In genomic region chr3R:7130827-7131226, dm6 we compare ENCODE assay signal across 1 fruit fly cellular context.
TF ChIP-seq lines count a peak whose summit lies in the region.

No protein-coding gene starts in this region.

TF ChIP-seq in whole organism, embryonic, 481 proteins besides CTCF, POLR2A, EP300 and RAD21 (continued from another document):
- TF ChIP-seq ham (GFP tag; IDR thresholded peaks at IDR 0.05; lab: Robert Waterston, UW) (no peak), CG14710 (tag; optimal IDR thresholded peaks at IDR 0.05; lab: Kevin White, UChicago) (peak; percentile 17), Bgb (GFP tag; IDR thresholded peaks at IDR 0.05; lab: Robert Waterston, UW; ENCODE audit: partially characterized antibody) (peak; percentile 96), tna (GFP tag; IDR thresholded peaks at IDR 0.05; lab: Robert Waterston, UW; ENCODE audit: partially characterized antibody) (peak; percentile 94), Sry-δ (GFP tag; optimal IDR thresholded peaks at IDR 0.05; lab: Kevin White, UChicago) (peak; percentile 42), sd (tag; optimal IDR thresholded peaks at IDR 0.05; lab: Kevin White, UChicago) (no peak), vnd (GFP tag; IDR thresholded peaks at IDR 0.05; lab: Robert Waterston, UW; ENCODE audit: partially characterized antibody) (peak; percentile 89), CG31365 (tag; optimal IDR thresholded peaks at IDR 0.05; lab: Kevin White, UChicago) (peak; percentile 29), CG13287 (GFP tag; IDR thresholded peaks at IDR 0.05; lab: Robert Waterston, UW; ENCODE audit: partially characterized antibody) (peak; percentile 96), CG6791 (GFP tag; IDR thresholded peaks at IDR 0.05; lab: Robert Waterston, UW; ENCODE audit: partially characterized antibody) (peak; percentile 98), gsb-n (tag; optimal IDR thresholded peaks at IDR 0.05; lab: Kevin White, UChicago) (peak; percentile 79), Fer1 (GFP tag; optimal IDR thresholded peaks at IDR 0.05; lab: Kevin White, UChicago) (peak; percentile 62), row (GFP tag; IDR thresholded peaks at IDR 0.05; lab: Robert Waterston, UW) (peak; percentile 8; the same call in 1 of the 3 replicates), pros (GFP tag; optimal IDR thresholded peaks at IDR 0.05; lab: Kevin White, UChicago) (no peak), chinmo (GFP tag; IDR thresholded peaks at IDR 0.05; lab: Robert Waterston, UW; ENCODE audit: partially characterized antibody) (peak; percentile 95; the same call in 3 of the 4 replicates), CG2129 (GFP tag; IDR thresholded peaks at IDR 0.05; lab: Robert Waterston, UW; ENCODE audit: partially characterized antibody) (peak; percentile 81), Doc3 (GFP tag; IDR thresholded peaks at IDR 0.05; lab: Robert Waterston, UW; ENCODE audit: partially characterized antibody) (peak; percentile 94), stc (GFP tag; IDR thresholded peaks at IDR 0.05; lab: Robert Waterston, UW) (peak; percentile 4; the same call in 1 of the 2 replicates), Opbp (GFP tag; IDR thresholded peaks at IDR 0.05; lab: Robert Waterston, UW; ENCODE audit: partially characterized antibody) (peak; percentile 97), sens (GFP tag; lab: Kevin White, UChicago) (peak; percentile 64), CG18476 (GFP tag; optimal IDR thresholded peaks at IDR 0.05; lab: Kevin White, UChicago) (no peak), unc-4 (GFP tag; IDR thresholded peaks at IDR 0.05; lab: Robert Waterston, UW; ENCODE audit: partially characterized antibody) (peak; percentile 94), Stat92E (GFP tag; optimal IDR thresholded peaks at IDR 0.05; lab: Kevin White, UChicago) (peak in 1 of 3 experiments; percentile 63), hbn (GFP tag; IDR thresholded peaks at IDR 0.05; lab: Robert Waterston, UW; ENCODE audit: partially characterized antibody) (peak; percentile 92), CG11695 (GFP tag; IDR thresholded peaks at IDR 0.05; lab: Robert Waterston, UW) (no peak), CG8290 (GFP tag; optimal IDR thresholded peaks at IDR 0.05; lab: Kevin White, UChicago) (no peak), CG8290 (tag; optimal IDR thresholded peaks at IDR 0.05; lab: Kevin White, UChicago) (no peak), fd3F (GFP tag; optimal IDR thresholded peaks at IDR 0.05; lab: Kevin White, UChicago) (no peak), Lim3 (GFP tag; IDR thresholded peaks at IDR 0.05; lab: Robert Waterston, UW) (no peak), inv (GFP tag; IDR thresholded peaks at IDR 0.05; lab: Robert Waterston, UW; ENCODE audit: partially characterized antibody) (peak; percentile 76), E2f2 (GFP tag; IDR thresholded peaks at IDR 0.05; lab: Robert Waterston, UW) (peak; percentile 85), Ravus (GFP tag; IDR thresholded peaks at IDR 0.05; lab: Robert Waterston, UW) (no peak), hb (GFP tag; IDR thresholded peaks at IDR 0.05; lab: Robert Waterston, UW; ENCODE audit: partially characterized antibody) (peak; percentile 88), knrl (GFP tag; IDR thresholded peaks at IDR 0.05; lab: Robert Waterston, UW; ENCODE audit: partially characterized antibody) (peak; percentile 86), CG10267 (tag; optimal IDR thresholded peaks at IDR 0.05; lab: Kevin White, UChicago) (peak; percentile 32), Gug (GFP tag; IDR thresholded peaks at IDR 0.05; lab: Robert Waterston, UW) (peak; percentile 41; the same call in 2 of the 4 replicates), nerfin-1 (tag; optimal IDR thresholded peaks at IDR 0.05; lab: Kevin White, UChicago) (no peak), CG15514 (GFP tag; optimal IDR thresholded peaks at IDR 0.05; lab: Kevin White, UChicago) (peak; percentile 2), CG10543 (GFP tag; optimal IDR thresholded peaks at IDR 0.05; lab: Kevin White, UChicago) (no peak), CG34224 (GFP tag; IDR thresholded peaks at IDR 0.05; lab: Robert Waterston, UW; ENCODE audit: partially characterized antibody) (peak; percentile 96), ap (GFP tag; IDR thresholded peaks at IDR 0.05; lab: Robert Waterston, UW) (no peak), CG6654 (GFP tag; optimal IDR thresholded peaks at IDR 0.05; lab: Kevin White, UChicago) (no peak), CG8924 (tag; optimal IDR thresholded peaks at IDR 0.05; lab: Kevin White, UChicago) (no peak), mld (GFP tag; IDR thresholded peaks at IDR 0.05; lab: Robert Waterston, UW; ENCODE audit: partially characterized antibody) (peak; percentile 99), HLH3B (GFP tag; IDR thresholded peaks at IDR 0.05; lab: Robert Waterston, UW) (0 out of 2 replicates have a peak, but pooled peaks have one; percentile 10), HLH4C (GFP tag; IDR thresholded peaks at IDR 0.05; lab: Robert Waterston, UW; ENCODE audit: partially characterized antibody) (peak; percentile 94), CG14860 (GFP tag; IDR thresholded peaks at IDR 0.05; lab: Robert Waterston, UW; ENCODE audit: partially characterized antibody) (peak; percentile 95), Med (GFP tag; lab: Kevin White, UChicago) (peak; percentile 68), pho (GFP tag; optimal IDR thresholded peaks at IDR 0.05; lab: Kevin White, UChicago) (no peak), CG2116 (GFP tag; optimal IDR thresholded peaks at IDR 0.05; lab: Kevin White, UChicago) (peak; percentile 21), da (GFP tag; optimal IDR thresholded peaks at IDR 0.05; lab: Kevin White, UChicago) (no peak), slp2 (GFP tag; optimal IDR thresholded peaks at IDR 0.05; lab: Kevin White, UChicago) (no peak), stwl (tag; optimal IDR thresholded peaks at IDR 0.05; lab: Kevin White, UChicago) (peak; percentile 51), Dll (GFP tag; IDR thresholded peaks at IDR 0.05; lab: Robert Waterston, UW; ENCODE audit: partially characterized antibody) (peak; percentile 94), nerfin-2 (GFP tag; IDR thresholded peaks at IDR 0.05; lab: Robert Waterston, UW; ENCODE audit: partially characterized antibody) (peak; percentile 95), tgo (GFP tag; IDR thresholded peaks at IDR 0.05; lab: Robert Waterston, UW) (no peak), CG9437 (GFP tag; optimal IDR thresholded peaks at IDR 0.05; lab: Kevin White, UChicago) (peak; percentile 48), CG5953 (GFP tag; IDR thresholded peaks at IDR 0.05; lab: Robert Waterston, UW) (0 out of 2 replicates have a peak, but pooled peaks have one; percentile 15), tll (GFP tag; optimal IDR thresholded peaks at IDR 0.05; lab: Kevin White, UChicago) (no peak), dmrt99B (tag; optimal IDR thresholded peaks at IDR 0.05; lab: Kevin White, UChicago) (no peak), Dp (GFP tag; optimal IDR thresholded peaks at IDR 0.05; lab: Kevin White, UChicago) (peak; percentile 81), Dref (GFP tag; IDR thresholded peaks at IDR 0.05; lab: Robert Waterston, UW) (peak; percentile 67), dmrt11E (tag; optimal IDR thresholded peaks at IDR 0.05; lab: Kevin White, UChicago) (no peak), zen2 (GFP tag; IDR thresholded peaks at IDR 0.05; lab: Robert Waterston, UW; ENCODE audit: partially characterized antibody) (peak; percentile 93), CG13894 (tag; optimal IDR thresholded peaks at IDR 0.05; lab: Kevin White, UChicago) (no peak), Myb (GFP tag; optimal IDR thresholded peaks at IDR 0.05; lab: Kevin White, UChicago) (peak; percentile 97), kah (GFP tag; optimal IDR thresholded peaks at IDR 0.05; lab: Kevin White, UChicago) (no peak), Pdp1 (GFP tag; optimal IDR thresholded peaks at IDR 0.05; lab: Kevin White, UChicago) (peak in 1 of 2 experiments; percentile 40), bbx (GFP tag; IDR thresholded peaks at IDR 0.05; lab: Robert Waterston, UW; ENCODE audit: partially characterized antibody) (peak; percentile 98), amos (GFP tag; IDR thresholded peaks at IDR 0.05; lab: Robert Waterston, UW; ENCODE audit: partially characterized antibody) (peak; percentile 92), C15 (GFP tag; IDR thresholded peaks at IDR 0.05; lab: Robert Waterston, UW) (no peak), otp (GFP tag; IDR thresholded peaks at IDR 0.05; lab: Robert Waterston, UW) (peak; percentile 8; the same call in 1 of the 3 replicates), Ets97D (GFP tag; optimal IDR thresholded peaks at IDR 0.05; lab: Kevin White, UChicago) (peak; percentile 1), abd-A (tag; optimal IDR thresholded peaks at IDR 0.05; lab: Kevin White, UChicago) (peak; percentile 33), ftz-f1 (GFP tag; optimal IDR thresholded peaks at IDR 0.05; lab: Kevin White, UChicago) (no peak), CG42726 (GFP tag; IDR thresholded peaks at IDR 0.05; lab: Robert Waterston, UW; ENCODE audit: partially characterized antibody) (peak; percentile 95), gsb (GFP tag; IDR thresholded peaks at IDR 0.05; lab: Robert Waterston, UW) (no peak), trem (tag; optimal IDR thresholded peaks at IDR 0.05; lab: Kevin White, UChicago) (peak; percentile 73), CG16813 (GFP tag; IDR thresholded peaks at IDR 0.05; lab: Robert Waterston, UW; ENCODE audit: partially characterized antibody) (peak; percentile 94), CG17912 (GFP tag; optimal IDR thresholded peaks at IDR 0.05; lab: Kevin White, UChicago) (no peak), CG15696 (tag; optimal IDR thresholded peaks at IDR 0.05; lab: Kevin White, UChicago) (no peak), ash1 (GFP tag; optimal IDR thresholded peaks at IDR 0.05; lab: Kevin White, UChicago) (no peak), az2 (GFP tag; optimal IDR thresholded peaks at IDR 0.05; lab: Kevin White, UChicago) (peak; percentile 15), ato (GFP tag; IDR thresholded peaks at IDR 0.05; lab: Robert Waterston, UW; ENCODE audit: partially characterized antibody) (peak; percentile 93), CG1603 (tag; optimal IDR thresholded peaks at IDR 0.05; lab: Kevin White, UChicago) (peak; percentile 35), BEAF-32 (GFP tag; optimal IDR thresholded peaks at IDR 0.05; lab: Kevin White, UChicago) (peak; percentile 79), Scr (GFP tag; IDR thresholded peaks at IDR 0.05; lab: Robert Waterston, UW; ENCODE audit: partially characterized antibody) (peak; percentile 90), Blimp-1 (GFP tag; optimal IDR thresholded peaks at IDR 0.05; lab: Kevin White, UChicago) (no peak), hkb (optimal IDR thresholded peaks at IDR 0.05; lab: Kevin White, UChicago) (no peak), hkb (GFP tag; IDR thresholded peaks at IDR 0.05; lab: Robert Waterston, UW) (0 out of 2 replicates have a peak, but pooled peaks have one; percentile 39)
